Fruit fly (Drosophila melanogaster): ENCODE measurements around the gene Cyp4d1.
A peak's percentile ranks its signal among the peaks of the same experiment; 100 is the strongest.

Cyp4d1 gene

dm6 chrX:2162130-2162907, at the start of gene Cyp4d1, which contains the start of gene CG3630:
TSS of gene Cyp4d1 (minus strand) at chrX:2162180.
TSS of gene CG3630 (plus strand) at chrX:2162196.
- TF ChIP-seq svp (GFP tag) (peak; percentile 96), CG3919 (GFP tag; optimal IDR thresholded peaks at IDR 0.05) (no peak)

DNA sequence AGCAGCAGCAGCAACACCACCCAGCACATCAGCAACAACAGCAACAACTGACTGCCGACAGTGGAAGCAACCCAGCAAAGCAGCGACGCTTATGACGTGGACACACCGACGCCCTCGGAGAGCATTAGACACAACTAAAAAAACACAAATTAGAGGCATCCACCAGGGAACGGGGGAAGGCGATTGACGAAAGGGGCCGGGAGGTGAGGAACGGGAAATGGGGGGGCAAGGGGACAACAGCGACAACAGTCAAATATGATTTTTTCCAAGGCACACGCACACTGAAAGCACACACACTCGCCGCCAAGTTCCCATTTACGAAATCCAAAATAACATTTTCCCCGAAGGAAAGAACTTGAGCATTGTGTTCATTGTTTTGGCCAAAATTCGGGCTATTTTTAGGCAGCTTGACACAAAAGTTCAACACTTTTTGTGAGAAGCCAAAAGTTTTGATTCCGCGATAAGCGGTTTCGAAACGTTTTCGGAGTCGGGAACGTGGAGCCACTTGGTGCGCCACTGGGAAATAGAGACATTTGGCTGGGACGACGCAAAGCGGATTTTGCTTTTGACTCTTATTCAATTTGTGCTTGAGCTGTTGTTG, 46.8 kb upstream of the Cyp4d1 start:
- TF ChIP-seq CG11902 (GFP tag; optimal IDR thresholded peaks at IDR 0.05) (no peak), CG6276 (GFP tag; optimal IDR thresholded peaks at IDR 0.05) (peak; percentile 49), eg (GFP tag; IDR thresholded peaks at IDR 0.05) (peak; percentile 56; the same call in 1 of the 3 replicates), svp (GFP tag) (peak; percentile 44), CG32006 (GFP tag; optimal IDR thresholded peaks at IDR 0.05) (peak; percentile 46), CG6792 (GFP tag; optimal IDR thresholded peaks at IDR 0.05) (no peak)

DNA sequence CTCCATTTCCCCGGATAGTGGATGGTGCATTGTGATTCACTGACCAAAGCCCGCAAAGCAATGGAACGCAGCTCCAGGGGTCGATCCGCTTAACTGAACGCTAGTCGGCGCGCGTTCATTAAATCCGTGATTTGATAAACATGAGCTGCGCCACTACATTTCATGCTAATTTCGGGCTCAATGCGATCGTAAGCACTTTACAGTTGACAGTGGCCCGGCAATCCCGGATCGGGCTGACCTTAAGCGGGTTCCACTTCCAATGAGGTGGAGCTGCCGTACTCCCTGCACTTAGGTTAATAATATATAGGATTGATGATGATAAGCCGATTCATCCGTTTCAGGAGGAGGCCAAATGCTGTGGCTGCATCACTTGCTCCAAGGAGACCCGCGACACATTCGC, 41.8 kb upstream of the Cyp4d1 start, which contains the start of gene FarO:
Gene FarO (minus strand): TSS at position 101 of the 400 bp plus-strand sequence.
- no peak for TF ChIP-seq CG6792 (GFP tag; optimal IDR thresholded peaks at IDR 0.05)
- no peak for TF ChIP-seq CG15336 (GFP tag; IDR thresholded peaks at IDR 0.05)
- no peak for TF ChIP-seq Smox (GFP tag; optimal IDR thresholded peaks at IDR 0.05)
- TF ChIP-seq CG11762 (GFP tag; optimal IDR thresholded peaks at IDR 0.05; ENCODE audit: insufficient read depth) = no peak
- no peak for TF ChIP-seq Eip75B (GFP tag; optimal IDR thresholded peaks at IDR 0.05)
- TF ChIP-seq Ets21C (GFP tag; optimal IDR thresholded peaks at IDR 0.05) = no peak
- no peak for TF ChIP-seq ss (GFP tag; optimal IDR thresholded peaks at IDR 0.05)
- TF ChIP-seq eg (GFP tag; IDR thresholded peaks at IDR 0.05) = no peak
- TF ChIP-seq CG9139 (GFP tag; optimal IDR thresholded peaks at IDR 0.05) = no peak
- no peak for TF ChIP-seq Eip93F (GFP tag; optimal IDR thresholded peaks at IDR 0.05)
- TF ChIP-seq fkh (GFP tag; optimal IDR thresholded peaks at IDR 0.05) = no peak
- no peak for TF ChIP-seq Sox15 (GFP tag; optimal IDR thresholded peaks at IDR 0.05)
- no peak for TF ChIP-seq Blimp-1 (GFP tag; optimal IDR thresholded peaks at IDR 0.05)
- no peak for TF ChIP-seq lz (GFP tag; optimal IDR thresholded peaks at IDR 0.05)

DNA sequence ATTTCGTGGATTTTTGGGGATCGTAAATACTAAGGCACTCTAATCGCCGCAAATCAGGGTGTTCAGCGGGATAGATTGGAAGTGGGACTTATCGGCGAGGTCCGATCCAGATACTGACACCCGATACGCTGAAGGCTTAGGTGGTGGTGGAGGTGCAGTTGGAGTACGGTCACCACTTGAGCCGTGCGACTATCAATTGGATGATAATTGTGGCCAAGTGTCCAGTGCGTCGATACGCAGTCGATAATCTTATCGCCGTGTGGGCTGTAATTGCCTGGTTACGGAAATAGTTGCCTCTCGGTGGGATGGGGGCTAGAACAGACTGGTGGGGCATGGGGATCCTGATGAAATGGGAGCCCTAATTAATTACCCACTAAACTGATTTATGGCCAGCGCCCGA, 37.3 kb upstream of the Cyp4d1 start:
- TF ChIP-seq CG32006 (GFP tag; optimal IDR thresholded peaks at IDR 0.05) = no peak
- no peak for TF ChIP-seq cyc (GFP tag; optimal IDR thresholded peaks at IDR 0.05)
- no peak for TF ChIP-seq fd85E (GFP tag; optimal IDR thresholded peaks at IDR 0.05)
- no peak for TF ChIP-seq CG3919 (GFP tag; optimal IDR thresholded peaks at IDR 0.05)
- TF ChIP-seq svp (GFP tag) = peak; percentile 49

- no peak for TF ChIP-seq lz (GFP tag; optimal IDR thresholded peaks at IDR 0.05)
- no peak for TF ChIP-seq Eip93F (GFP tag; optimal IDR thresholded peaks at IDR 0.05)
- TF ChIP-seq Blimp-1 (GFP tag; optimal IDR thresholded peaks at IDR 0.05) = no peak
- TF ChIP-seq svp (GFP tag) = peak; percentile 80
Measured at dm6 chrX:2198272-2198571, 36.2 kb upstream of the Cyp4d1 start.

- TF ChIP-seq vri (GFP tag; optimal IDR thresholded peaks at IDR 0.05) (peak; percentile 80), Eip78C (GFP tag) (peak; percentile 67), CG15336 (GFP tag; IDR thresholded peaks at IDR 0.05) (no peak), fkh (GFP tag; optimal IDR thresholded peaks at IDR 0.05) (no peak), Sox14 (GFP tag; optimal IDR thresholded peaks at IDR 0.05) (peak; percentile 68), CG8632 (GFP tag; optimal IDR thresholded peaks at IDR 0.05) (no peak), CG3919 (GFP tag; optimal IDR thresholded peaks at IDR 0.05) (no peak), esn (GFP tag; optimal IDR thresholded peaks at IDR 0.05) (peak; percentile 28), Lpt (GFP tag; optimal IDR thresholded peaks at IDR 0.05) (no peak), fd85E (GFP tag; optimal IDR thresholded peaks at IDR 0.05) (no peak), topi (GFP tag; optimal IDR thresholded peaks at IDR 0.05) (peak; percentile 22), CG31627 (GFP tag; optimal IDR thresholded peaks at IDR 0.05) (peak; percentile 3), eg (GFP tag; IDR thresholded peaks at IDR 0.05) (no peak), svp (GFP tag) (peak; percentile 98), Eip93F (GFP tag; optimal IDR thresholded peaks at IDR 0.05) (peak; percentile 54)
Measured at dm6 chrX:2197414-2198271, 35.7 kb upstream of the Cyp4d1 start.
